Fruit fly (Drosophila melanogaster) whole organism, pupa: ENCODE measurements around the gene CAH4.

Experiments
- CG10348 ChIP-seq: fragments of 200-800 bp; sonication (Bioruptor generic); IDR thresholded peaks from 2 replicates; pipeline ENCODE4 v1.3.6; 2022; ENCODE audit warnings: missing biosample characterization, missing genetic modification characterization
- CG12605 ChIP-seq: fragments of 200-800 bp; sonication (Bioruptor generic); IDR thresholded peaks from 2 replicates; pipeline ENCODE4 v1.3.6; 2022; ENCODE audit warnings: missing biosample characterization, missing genetic modification characterization
- CG13204 ChIP-seq: fragments of 200-800 bp; sonication (Bioruptor generic); optimal IDR thresholded peaks from 2 replicates; lab custom pipeline; 2018; ENCODE audit warnings: missing biosample characterization, mild to moderate bottlenecking, missing genetic modification characterization, moderate library complexity
- CG14655 ChIP-seq: fragments of 200-800 bp; sonication (Bioruptor generic); optimal IDR thresholded peaks from 3 replicates; lab custom pipeline; 2017; ENCODE audit warnings: mild to moderate bottlenecking, missing biosample characterization, missing genetic modification reagents, missing genetic modification characterization
- CG15710 ChIP-seq: fragments of 200-800 bp; sonication (Bioruptor generic); optimal IDR thresholded peaks from 2 replicates; lab custom pipeline; 2018; ENCODE audit warnings: missing biosample characterization, mild to moderate bottlenecking, missing genetic modification characterization, moderate library complexity
- CG17806 ChIP-seq: fragments of 200-800 bp; sonication (Bioruptor generic); optimal IDR thresholded peaks from 2 replicates; lab custom pipeline; 2018; ENCODE audit warnings: missing biosample characterization, mild to moderate bottlenecking, missing genetic modification characterization, moderate library complexity
- CG32121 ChIP-seq: fragments of 200-800 bp; sonication (Bioruptor generic); IDR thresholded peaks from 2 replicates; pipeline ENCODE4 v1.3.6; 2022; ENCODE audit warnings: missing biosample characterization, missing genetic modification characterization
- CG34367 ChIP-seq: fragments of 200-800 bp; sonication (Bioruptor generic); optimal IDR thresholded peaks from 2 replicates; lab custom pipeline; 2018; ENCODE audit warnings: missing biosample characterization, mild to moderate bottlenecking, missing genetic modification characterization
- CG4496 ChIP-seq: fragments of 200-800 bp; sonication (Bioruptor generic); IDR thresholded peaks from 3 replicates; pipeline ENCODE4 v1.3.6; 2022; ENCODE audit warnings: missing biosample characterization, missing genetic modification characterization
- CG8159 ChIP-seq: fragments of 200-800 bp; sonication (Bioruptor generic); optimal IDR thresholded peaks from 3 replicates; lab custom pipeline; 2018; ENCODE audit warnings: missing biosample characterization, mild to moderate bottlenecking, missing genetic modification characterization, moderate library complexity
- CG8301 ChIP-seq: fragments of 200-800 bp; sonication (Bioruptor generic); optimal IDR thresholded peaks from 2 replicates; lab custom pipeline; 2018; ENCODE audit warnings: missing biosample characterization, mild to moderate bottlenecking, missing genetic modification characterization
- CG9948 ChIP-seq: fragments of 200-800 bp; sonication (Bioruptor generic); optimal IDR thresholded peaks from 2 replicates; lab custom pipeline; 2018; ENCODE audit warnings: missing biosample characterization, mild to moderate bottlenecking, missing genetic modification characterization, moderate library complexity
- D1 ChIP-seq: fragments of 200-800 bp; sonication (Bioruptor generic); optimal IDR thresholded peaks from 2 replicates; lab custom pipeline; 2018; ENCODE audit warnings: missing biosample characterization, mild to moderate bottlenecking, missing genetic modification characterization, moderate library complexity
- EcR ChIP-seq: fragments of 200-800 bp; sonication (Bioruptor generic); optimal IDR thresholded peaks from 3 replicates; lab custom pipeline; 2019; ENCODE audit warnings: missing biosample characterization, missing genetic modification characterization, mild to moderate bottlenecking, moderate library complexity, missing genetic modification reagents
- Ets98B ChIP-seq: fragments of 200-800 bp; sonication (Bioruptor generic); IDR thresholded peaks from 2 replicates; pipeline ENCODE4 v1.3.6; 2022; ENCODE audit warnings: missing biosample characterization, missing genetic modification characterization
- Pif1A ChIP-seq: fragments of 200-800 bp; sonication (Bioruptor generic); optimal IDR thresholded peaks from 3 replicates; lab custom pipeline; 2016; ENCODE audit warnings: missing biosample characterization, missing genetic modification characterization
- Pif1B ChIP-seq: fragments of 200-800 bp; sonication (Bioruptor generic); optimal IDR thresholded peaks from 3 replicates; lab custom pipeline; 2016; ENCODE audit warnings: missing biosample characterization, missing genetic modification characterization
- Snoo ChIP-seq: fragments of 200-800 bp; sonication (Bioruptor generic); optimal IDR thresholded peaks from 3 replicates; lab custom pipeline; 2017; ENCODE audit warnings: missing biosample characterization, mild to moderate bottlenecking, missing genetic modification characterization, inconsistent platforms
- fd96Ca ChIP-seq: fragments of 200-800 bp; sonication (Bioruptor generic); IDR thresholded peaks from 3 replicates; pipeline ENCODE4 v1.3.6; 2022; ENCODE audit warnings: missing biosample characterization, missing genetic modification characterization
- gl ChIP-seq: fragments of 200-800 bp; sonication (Bioruptor generic); optimal IDR thresholded peaks from 2 replicates; lab custom pipeline; 2018; ENCODE audit warnings: missing biosample characterization, mild to moderate bottlenecking, missing genetic modification characterization
- rn ChIP-seq: fragments of 200-800 bp; sonication (Bioruptor generic); IDR thresholded peaks from 2 replicates; pipeline ENCODE4 v1.3.6; 2022; ENCODE audit warnings: missing biosample characterization, missing genetic modification characterization

The CAH4 gene

dm6 chr3R:24890919-24891318, 33.6 kb upstream of the CAH4 start:
- TF ChIP-seq D1 (tag; lab: Kevin White, UChicago) (no peak), CG8301 (peak; percentile 51), CG12605 (GFP tag; lab: Robert Waterston, UW) (no peak), CG10348 (GFP tag; lab: Robert Waterston, UW) (no peak), CG9948 (no peak), Pif1A (GFP tag; lab: Kevin White, UChicago) (peak; percentile 3), Ets98B (GFP tag; lab: Robert Waterston, UW) (peak; percentile 39), CG13204 (no peak), gl (tag; lab: Kevin White, UChicago) (no peak), EcR (GFP tag; lab: Kevin White, UChicago) (no peak), CG15710 (tag; lab: Kevin White, UChicago) (no peak), fd96Ca (GFP tag; lab: Robert Waterston, UW) (peak; percentile 50; the same call in 1 of the 3 replicates), CG8159 (tag; lab: Kevin White, UChicago) (no peak), Pif1B (no peak), CG34367 (tag; lab: Kevin White, UChicago) (no peak), CG14655 (peak; percentile 45)

DNA sequence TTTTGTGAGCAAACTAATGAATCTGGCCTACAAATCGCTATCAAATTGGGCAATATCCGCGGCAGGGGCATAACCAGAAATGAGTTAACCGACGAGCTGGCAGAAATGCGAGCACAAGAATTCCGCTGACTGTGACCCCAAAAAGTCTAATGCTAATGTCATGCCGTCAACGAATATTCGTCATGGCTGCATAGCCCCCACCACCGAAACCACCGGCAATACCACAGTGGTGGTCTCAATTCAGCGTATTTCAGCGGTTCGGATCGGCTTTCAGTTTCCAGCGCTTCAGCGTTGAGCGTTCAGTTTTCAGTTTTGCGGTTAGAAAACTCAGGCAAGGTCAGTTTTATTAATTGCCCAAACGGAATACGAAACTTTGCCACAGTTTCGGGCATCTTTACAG, 32.9 kb upstream of the CAH4 start:
- TF ChIP-seq CG9948 (no peak), CG17806 (tag; lab: Kevin White, UChicago) (no peak), CG14655 (no peak), CG15710 (tag; lab: Kevin White, UChicago) (no peak), CG10348 (GFP tag; lab: Robert Waterston, UW) (no peak), CG34367 (tag; lab: Kevin White, UChicago) (no peak), Pif1A (GFP tag; lab: Kevin White, UChicago) (no peak), Ets98B (GFP tag; lab: Robert Waterston, UW) (no peak), fd96Ca (GFP tag; lab: Robert Waterston, UW) (no peak), rn (GFP tag; lab: Robert Waterston, UW) (no peak), CG13204 (no peak), CG4496 (GFP tag; lab: Robert Waterston, UW) (no peak), gl (tag; lab: Kevin White, UChicago) (no peak), EcR (GFP tag; lab: Kevin White, UChicago) (no peak), CG8159 (tag; lab: Kevin White, UChicago) (no peak), D1 (tag; lab: Kevin White, UChicago) (no peak)

DNA sequence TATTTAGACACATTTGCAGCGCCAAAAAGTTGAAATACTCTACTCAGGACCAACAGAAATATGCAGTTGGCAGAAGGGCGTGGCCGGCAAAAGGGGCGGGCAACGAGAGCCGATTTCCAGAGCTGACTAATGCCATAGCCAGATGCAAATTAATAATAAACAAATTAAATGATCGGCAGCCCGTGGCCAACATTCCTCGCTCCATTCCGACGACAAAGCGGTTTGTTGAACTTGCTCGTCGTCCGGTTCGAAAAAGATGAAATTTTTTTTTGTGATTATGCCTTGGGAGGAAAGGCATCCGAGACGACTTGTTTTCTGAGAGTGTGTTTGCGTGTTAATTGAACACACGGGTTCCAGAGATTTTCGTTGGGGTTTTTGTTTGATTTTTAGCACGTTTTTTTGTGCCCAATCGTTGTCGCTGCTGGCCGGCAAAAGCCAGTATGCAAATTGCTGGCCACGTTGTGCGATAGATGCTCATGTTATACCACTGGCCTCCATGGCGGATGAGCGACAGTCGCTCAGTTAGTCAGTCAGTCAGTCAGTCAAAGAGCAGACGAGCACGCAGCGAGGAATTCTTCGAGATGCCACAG, 32.0 kb upstream of the CAH4 start:
- TF ChIP-seq fd96Ca (GFP tag; lab: Robert Waterston, UW) (0 out of 3 replicates have a peak, but pooled peaks have one; percentile 26), D1 (tag; lab: Kevin White, UChicago) (no peak), EcR (GFP tag; lab: Kevin White, UChicago) (peak; percentile 89), rn (GFP tag; lab: Robert Waterston, UW) (no peak)

DNA sequence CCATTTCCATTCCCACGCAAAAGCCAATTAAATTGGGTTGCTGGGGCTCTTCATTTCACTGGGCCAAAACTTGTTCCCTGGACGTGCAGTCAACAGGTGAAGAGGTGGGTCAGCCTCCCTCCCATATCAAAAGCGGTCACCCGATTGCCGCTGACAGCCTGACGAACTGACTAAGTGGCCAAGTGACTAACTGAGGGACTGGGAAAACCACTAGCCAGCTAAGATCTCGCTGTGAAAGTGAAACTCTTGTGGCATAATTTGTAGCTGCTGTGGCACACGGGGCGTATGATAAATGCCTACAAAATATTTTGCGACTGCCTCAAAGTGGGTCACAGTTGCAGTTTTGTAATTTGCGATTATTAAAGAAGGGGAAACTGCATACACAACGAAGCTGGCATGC, 31.1 kb upstream of the CAH4 start:
- TF ChIP-seq CG10348 (GFP tag; lab: Robert Waterston, UW) (no peak), Snoo (no peak), D1 (tag; lab: Kevin White, UChicago) (no peak), EcR (GFP tag; lab: Kevin White, UChicago) (no peak), CG32121 (GFP tag; lab: Robert Waterston, UW) (no peak), CG8159 (tag; lab: Kevin White, UChicago) (no peak), Pif1A (GFP tag; lab: Kevin White, UChicago) (no peak), rn (GFP tag; lab: Robert Waterston, UW) (no peak), CG8301 (no peak), CG13204 (no peak), CG15710 (tag; lab: Kevin White, UChicago) (no peak), CG34367 (tag; lab: Kevin White, UChicago) (no peak)

DNA sequence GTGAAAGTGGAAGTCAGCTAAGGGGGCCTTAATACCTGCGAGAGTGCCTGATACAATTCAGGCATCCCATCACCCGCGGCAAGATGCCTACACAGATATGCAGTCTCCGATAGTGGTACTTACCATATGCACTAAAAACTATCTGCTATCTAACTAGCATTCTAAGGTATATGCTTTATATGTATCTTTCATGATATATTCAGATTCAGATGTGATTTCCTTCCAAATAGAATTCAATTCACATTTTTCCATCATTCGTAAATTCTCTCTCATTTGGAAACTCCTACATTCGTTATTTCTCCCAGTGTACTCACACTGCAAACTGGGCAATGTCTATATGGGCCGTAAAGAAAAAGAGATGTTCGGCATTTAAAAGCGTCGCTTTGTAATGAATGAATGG, 29.1 kb upstream of the CAH4 start:
- TF ChIP-seq EcR (GFP tag; lab: Kevin White, UChicago) (no peak), CG10348 (GFP tag; lab: Robert Waterston, UW) (no peak), Pif1A (GFP tag; lab: Kevin White, UChicago) (peak; percentile 51), CG8301 (peak; percentile 54), CG32121 (GFP tag; lab: Robert Waterston, UW) (no peak), Snoo (no peak), CG8159 (tag; lab: Kevin White, UChicago) (no peak), Pif1B (no peak), CG9948 (no peak), CG12605 (GFP tag; lab: Robert Waterston, UW) (0 out of 2 replicates have a peak, but pooled peaks have one; percentile 7), CG34367 (tag; lab: Kevin White, UChicago) (no peak), CG4496 (GFP tag; lab: Robert Waterston, UW) (peak; percentile 49; the same call in 1 of the 3 replicates), fd96Ca (GFP tag; lab: Robert Waterston, UW) (no peak), rn (GFP tag; lab: Robert Waterston, UW) (no peak), CG13204 (no peak), Ets98B (GFP tag; lab: Robert Waterston, UW) (0 out of 2 replicates have a peak, but pooled peaks have one; percentile 28), CG15710 (tag; lab: Kevin White, UChicago) (no peak), CG14655 (no peak), gl (tag; lab: Kevin White, UChicago) (no peak), CG17806 (tag; lab: Kevin White, UChicago) (no peak), D1 (tag; lab: Kevin White, UChicago) (no peak)

DNA sequence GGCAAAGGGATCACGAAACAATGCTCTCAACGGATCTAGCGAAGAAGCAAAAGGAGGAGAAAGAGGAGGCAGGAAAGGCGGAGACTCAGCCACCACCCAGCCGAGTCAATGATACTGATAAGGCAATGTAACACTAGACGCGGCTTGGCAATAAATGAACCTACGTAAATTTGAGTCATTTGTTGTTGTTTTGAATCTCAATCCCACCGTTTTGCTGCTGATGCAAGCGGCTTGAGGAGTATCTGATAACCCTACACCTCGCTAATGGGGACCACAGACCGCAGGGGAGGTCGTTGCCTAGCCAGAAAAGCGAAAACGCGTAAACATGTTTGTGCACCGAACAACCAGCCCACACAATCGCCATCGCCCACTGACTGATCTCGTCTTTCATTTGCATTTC, 21.3 kb upstream of the CAH4 start:
- TF ChIP-seq D1 (tag; lab: Kevin White, UChicago) (no peak), EcR (GFP tag; lab: Kevin White, UChicago) (peak; percentile 84)
